Worm (Caenorhabditis elegans) whole organism, L4/young adult: Measurements from ENCODE around the gene C34C6.3.

Experiments
- W03F9.2 ChIP-seq: fragments of 150-350 bp; optimal IDR thresholded peaks from 2 replicates; lab custom pipeline; 2014; ENCODE audit warnings: missing biosample characterization, missing genetic modification characterization
- dao-5 ChIP-seq: sonication (generic microtip); optimal IDR thresholded peaks from 2 replicates; lab custom pipeline; 2016; ENCODE audit warnings: missing genotype, missing genetic modification characterization, moderate library complexity, missing compliant biosample characterization
- him-1 ChIP-seq: sonication (generic microtip); optimal IDR thresholded peaks from 2 replicates; lab custom pipeline; 2016; ENCODE audit warnings: missing genotype, missing genetic modification reagents, missing genetic modification characterization, missing compliant biosample characterization

DNA sequence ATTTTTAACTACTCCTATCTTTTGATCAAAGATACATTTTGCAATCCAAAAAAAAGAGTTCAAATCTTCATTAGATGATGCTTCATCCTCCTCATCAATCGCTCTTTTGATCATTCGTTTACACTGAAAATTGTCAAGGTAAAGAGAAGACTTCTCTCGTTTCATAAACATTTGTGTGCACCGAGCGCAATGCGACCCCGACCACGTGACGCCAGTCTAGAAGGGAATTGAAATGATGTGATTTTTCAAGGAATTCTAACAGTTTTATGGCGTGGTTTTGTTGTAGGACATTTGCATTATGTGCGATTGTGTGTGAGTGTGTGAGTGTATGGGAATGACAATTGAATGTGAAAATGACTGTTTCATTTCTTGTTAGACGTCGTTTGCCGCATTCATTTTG is 49.6 kb downstream of the C34C6.3 start:
- TF ChIP-seq him-1 (tag; lab: Kevin White, UChicago): no peak
- no peak for TF ChIP-seq dao-5 (tag; lab: Kevin White, UChicago)
- TF ChIP-seq W03F9.2 (tag; lab: Kevin White, UChicago): no peak
